Worm (Caenorhabditis elegans) whole organism, L2 larva: ENCODE measurements around the gene sgk-1.

Source experiments
- mab-5 ChIP-seq: fragments of 150-350 bp; optimal IDR thresholded peaks from 2 replicates; lab custom pipeline; 2014; ENCODE audit warnings: missing biosample characterization, missing genetic modification characterization
- nhr-11 ChIP-seq: fragments of 150-350 bp; optimal IDR thresholded peaks from 2 replicates; lab custom pipeline; 2014; ENCODE audit warnings: missing biosample characterization, missing genetic modification characterization
- nhr-23 ChIP-seq: fragments of 150-350 bp; optimal IDR thresholded peaks from 2 replicates; lab custom pipeline; 2014; ENCODE audit warnings: missing biosample characterization, missing genetic modification reagents, missing genetic modification characterization
- sem-4 ChIP-seq: fragments of 150-350 bp; optimal IDR thresholded peaks from 2 replicates; lab custom pipeline; 2014; ENCODE audit warnings: missing biosample characterization, missing genetic modification reagents, missing genetic modification characterization
- unc-39 ChIP-seq: fragments of 150-350 bp; optimal IDR thresholded peaks from 2 replicates; lab custom pipeline; 2014; ENCODE audit warnings: missing biosample characterization, missing genetic modification characterization

- TF ChIP-seq mab-5 (tag; lab: Kevin White, UChicago) = no peak
- no peak for TF ChIP-seq sem-4
- no peak for TF ChIP-seq unc-39 (tag; lab: Kevin White, UChicago)
- no peak for TF ChIP-seq nhr-11
- no peak for TF ChIP-seq nhr-23
These were observed 27.7 kb upstream of the sgk-1 start for ce11 chrX:16289635-16290034.
